Worm (Caenorhabditis elegans) whole organism, L4 larva: ENCODE measurements around the gene gba-1.

Experiments used
- F10B5.3 ChIP-seq: sonication (generic microtip); optimal IDR thresholded peaks from 2 replicates; lab custom pipeline; 2016; ENCODE audit warnings: mild to moderate bottlenecking, missing genetic modification characterization, missing compliant biosample characterization
- F37D6.2 ChIP-seq: sonication (generic microtip); optimal IDR thresholded peaks from 2 replicates; lab custom pipeline; 2016; ENCODE audit warnings: mild to moderate bottlenecking, missing genetic modification characterization, missing compliant biosample characterization
- F44E2.7 ChIP-seq: fragments of 200-800 bp; sonication (Bioruptor generic); IDR thresholded peaks from 2 replicates; pipeline ENCODE4 v2.1.2; 2022; ENCODE audit warnings: missing genetic modification characterization, missing compliant biosample characterization
- T20F7.1 ChIP-seq: fragments of 200-800 bp; sonication (Bioruptor generic); optimal IDR thresholded peaks from 2 replicates; lab custom pipeline; 2018; ENCODE audit warnings: mild to moderate bottlenecking, missing genetic modification characterization, missing compliant biosample characterization
- ZK337.2 ChIP-seq: fragments of 200-800 bp; sonication (Bioruptor generic); IDR thresholded peaks from 2 replicates; pipeline ENCODE4 v1.3.6; 2022; ENCODE audit warnings: missing genetic modification reagents, missing genetic modification characterization, missing compliant biosample characterization
- aha-1 ChIP-seq: fragments of 150-350 bp; peaks from one replicate; lab custom pipeline; 2014; ENCODE audit warnings: missing biosample characterization, missing genetic modification characterization
- ceh-28 ChIP-seq: fragments of 150-350 bp; optimal IDR thresholded peaks from 2 replicates; lab custom pipeline; 2014; ENCODE audit warnings: missing biosample characterization, missing genetic modification reagents, missing genetic modification characterization
- ceh-44 ChIP-seq: fragments of 200-800 bp; sonication (Bioruptor generic); IDR thresholded peaks from 2 replicates; pipeline ENCODE4 v1.3.6; 2022; ENCODE audit warnings: missing genetic modification reagents, missing genetic modification characterization, missing compliant biosample characterization
- ces-1 ChIP-seq: fragments of 150-350 bp; sonication (generic microtip); optimal IDR thresholded peaks from 4 replicates; lab custom pipeline; 2014; ENCODE audit warnings: missing biosample characterization, missing genetic modification reagents, missing genetic modification characterization
- daf-12 ChIP-seq: fragments of 150-350 bp; optimal IDR thresholded peaks from 2 replicates; lab custom pipeline; 2014; ENCODE audit warnings: missing biosample characterization, missing genetic modification reagents, missing genetic modification characterization
- daf-16 ChIP-seq, 3 experiments: sonication (generic microtip); optimal IDR thresholded peaks; 2 replicates each; lab custom pipeline; 2016 to 2017; ENCODE audit warnings: missing genetic modification characterization in 3 of 3, missing genetic modification reagents in 3 of 3, mild to moderate bottlenecking in 2 of 3, missing compliant biosample characterization in 2 of 3, missing biosample characterization in 1 of 3, moderate library complexity in 1 of 3
- dmd-6 ChIP-seq: fragments of 200-800 bp; sonication (Bioruptor generic); IDR thresholded peaks from 2 replicates; pipeline ENCODE4 v1.3.6; 2022; ENCODE audit warnings: missing genetic modification reagents, missing genetic modification characterization, missing compliant biosample characterization
- egl-27 ChIP-seq: sonication (generic microtip); optimal IDR thresholded peaks from 3 replicates; lab custom pipeline; 2017; ENCODE audit warnings: missing biosample characterization, missing genetic modification reagents, missing genetic modification characterization
- egl-43 ChIP-seq: fragments of 200-800 bp; sonication (Bioruptor generic); IDR thresholded peaks from 2 replicates; pipeline ENCODE4 v1.3.6; 2022; ENCODE audit warnings: missing genetic modification reagents, missing genetic modification characterization, missing compliant biosample characterization
- gei-8 ChIP-seq: fragments of 200-800 bp; sonication (Bioruptor generic); optimal IDR thresholded peaks from 2 replicates; lab custom pipeline; 2018; ENCODE audit warnings: mild to moderate bottlenecking, missing genetic modification characterization, missing compliant biosample characterization
- hmg-1.1 ChIP-seq: fragments of 200-800 bp; sonication (Bioruptor generic); IDR thresholded peaks from 2 replicates; pipeline ENCODE4 v1.3.6; 2022; ENCODE audit warnings: missing genetic modification reagents, missing genetic modification characterization, missing compliant biosample characterization
- jun-1 ChIP-seq: fragments of 150-350 bp; optimal IDR thresholded peaks from 2 replicates; lab custom pipeline; 2014; ENCODE audit warnings: missing biosample characterization, missing genetic modification reagents, missing genetic modification characterization
- lin-13 ChIP-seq: fragments of 150-350 bp; optimal IDR thresholded peaks from 2 replicates; lab custom pipeline; 2014; ENCODE audit warnings: missing biosample characterization, missing genetic modification reagents, missing genetic modification characterization
- lin-15B ChIP-seq: fragments of 150-350 bp; sonication (generic microtip); optimal IDR thresholded peaks from 3 replicates; lab custom pipeline; 2014; ENCODE audit warnings: missing biosample characterization, missing genetic modification characterization
- lsy-2 ChIP-seq, 2 experiments: fragments of 150-350 bp in 1 of 2; sonication (generic microtip) in 1 of 2; optimal IDR thresholded peaks; 2 replicates each; lab custom pipeline; 2014 to 2017; ENCODE audit warnings: missing biosample characterization in 2 of 2, missing genetic modification characterization in 2 of 2
- madf-9 ChIP-seq: fragments of 200-800 bp; sonication (Bioruptor generic); conservative IDR thresholded peaks from 2 replicates; pipeline ENCODE4 v1.3.6; 2022; ENCODE audit warnings: missing genetic modification reagents, missing genetic modification characterization, missing compliant biosample characterization
- mdl-1 ChIP-seq, 2 experiments: fragments of 150-350 bp in 1 of 2; sonication (generic microtip) in 1 of 2; optimal IDR thresholded peaks; 2 replicates each; lab custom pipeline; 2014 to 2017; ENCODE audit warnings: missing biosample characterization in 2 of 2, missing genetic modification characterization in 2 of 2
- mxl-2 ChIP-seq: fragments of 200-800 bp; sonication (Bioruptor generic); conservative IDR thresholded peaks from 2 replicates; pipeline ENCODE4 v1.3.6; 2022; ENCODE audit warnings: missing genetic modification reagents, missing genetic modification characterization, missing compliant biosample characterization
- nhr-28 ChIP-seq: fragments of 150-350 bp; optimal IDR thresholded peaks from 2 replicates; lab custom pipeline; 2014; ENCODE audit warnings: missing biosample characterization, missing genetic modification characterization
- nhr-42 ChIP-seq: fragments of 200-800 bp; sonication (Bioruptor generic); IDR thresholded peaks from 2 replicates; pipeline ENCODE4 v1.3.6; 2022; ENCODE audit warnings: missing genetic modification characterization, missing compliant biosample characterization
- php-3 ChIP-seq: fragments of 200-800 bp; sonication (Bioruptor generic); IDR thresholded peaks from 2 replicates; pipeline ENCODE4 v1.3.6; 2022; ENCODE audit warnings: missing genetic modification reagents, missing genetic modification characterization, missing compliant biosample characterization
- pqm-1 ChIP-seq: sonication (generic microtip); optimal IDR thresholded peaks from 2 replicates; lab custom pipeline; 2017; ENCODE audit warnings: missing biosample characterization, missing genetic modification characterization
- rbr-2 ChIP-seq: sonication (generic microtip); optimal IDR thresholded peaks from 2 replicates; lab custom pipeline; 2016; ENCODE audit warnings: missing genotype, missing genetic modification characterization, missing compliant biosample characterization
- saeg-2 ChIP-seq: fragments of 200-800 bp; sonication (Bioruptor generic); IDR thresholded peaks from 2 replicates; pipeline ENCODE4 v1.3.6; 2022; ENCODE audit warnings: missing genetic modification reagents, missing genetic modification characterization, missing compliant biosample characterization
- sdz-12 ChIP-seq: fragments of 200-800 bp; sonication (Bioruptor generic); optimal IDR thresholded peaks from 2 replicates; lab custom pipeline; 2018; ENCODE audit warnings: mild to moderate bottlenecking, missing genetic modification characterization, missing compliant biosample characterization
- snpc-4 ChIP-seq: fragments of 150-350 bp; optimal IDR thresholded peaks from 2 replicates; lab custom pipeline; 2014; ENCODE audit warnings: missing biosample characterization, missing genetic modification characterization
- spr-1 ChIP-seq: sonication (generic microtip); optimal IDR thresholded peaks from 2 replicates; lab custom pipeline; 2016; ENCODE audit warnings: mild to moderate bottlenecking, missing genetic modification characterization, missing compliant biosample characterization
- unc-39 ChIP-seq: sonication (generic microtip); optimal IDR thresholded peaks from 2 replicates; lab custom pipeline; 2017; ENCODE audit warnings: missing biosample characterization, missing genetic modification characterization
- unc-62 ChIP-seq, 3 experiments: fragments of 150-350 bp in 1 of 3; sonication (generic microtip); optimal IDR thresholded peaks in 2 of 3; peaks in 1 of 3; 1 replicate in 1 of 3; 2 replicates in 2 of 3; lab custom pipeline; 2014 to 2017; ENCODE audit warnings: missing biosample characterization in 3 of 3, missing genetic modification characterization in 3 of 3, missing genetic modification reagents in 3 of 3, missing genotype in 1 of 3
- vab-7 ChIP-seq: fragments of 200-800 bp; sonication (Bioruptor generic); IDR thresholded peaks from 2 replicates; pipeline ENCODE4 v1.3.6; 2022; ENCODE audit warnings: missing genetic modification reagents, missing genetic modification characterization, missing compliant biosample characterization
- zag-1 ChIP-seq: fragments of 150-350 bp; optimal IDR thresholded peaks from 2 replicates; lab custom pipeline; 2014; ENCODE audit warnings: missing biosample characterization, missing genetic modification characterization
- ztf-11 ChIP-seq: fragments of 150-350 bp; optimal IDR thresholded peaks from 2 replicates; lab custom pipeline; 2014; ENCODE audit warnings: missing biosample characterization, missing genetic modification characterization

The gba-1 gene

DNA sequence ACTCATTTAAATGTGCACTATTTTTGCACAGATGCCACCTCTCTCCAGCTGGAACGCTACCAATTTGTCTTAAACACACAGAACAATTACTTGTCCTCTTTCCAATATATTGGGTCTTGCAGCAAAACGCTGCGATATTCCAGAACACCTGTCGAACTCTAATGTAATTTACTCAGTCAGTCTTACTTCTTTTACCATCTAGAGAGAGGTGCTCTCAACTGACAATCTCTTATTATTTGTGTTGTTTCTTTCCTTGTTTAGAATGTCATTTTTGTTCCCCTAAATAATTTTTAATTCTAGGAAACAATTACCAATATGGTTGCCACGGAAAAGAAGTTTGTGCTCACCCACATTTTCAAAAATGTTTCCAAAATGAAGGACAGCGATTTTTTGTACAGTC is 45.8 kb upstream of the gba-1 start, which contains the start of gene sdz-28:
sdz-28 (plus strand) TSS at position 301 of the 400 bp plus-strand sequence.
- no peak for TF ChIP-seq nhr-42 (GFP tag; lab: Robert Waterston, UW)
- TF ChIP-seq ceh-44 (GFP tag; lab: Robert Waterston, UW): no peak
- no peak for TF ChIP-seq daf-16 (GFP tag; optimal IDR thresholded peaks at IDR 0.05; lab: Kevin White, UChicago)
- no peak for TF ChIP-seq daf-16 (tag; optimal IDR thresholded peaks at IDR 0.05; lab: Kevin White, UChicago)
- TF ChIP-seq ZK337.2 (GFP tag; lab: Robert Waterston, UW): no peak
- no peak for TF ChIP-seq egl-27

DNA sequence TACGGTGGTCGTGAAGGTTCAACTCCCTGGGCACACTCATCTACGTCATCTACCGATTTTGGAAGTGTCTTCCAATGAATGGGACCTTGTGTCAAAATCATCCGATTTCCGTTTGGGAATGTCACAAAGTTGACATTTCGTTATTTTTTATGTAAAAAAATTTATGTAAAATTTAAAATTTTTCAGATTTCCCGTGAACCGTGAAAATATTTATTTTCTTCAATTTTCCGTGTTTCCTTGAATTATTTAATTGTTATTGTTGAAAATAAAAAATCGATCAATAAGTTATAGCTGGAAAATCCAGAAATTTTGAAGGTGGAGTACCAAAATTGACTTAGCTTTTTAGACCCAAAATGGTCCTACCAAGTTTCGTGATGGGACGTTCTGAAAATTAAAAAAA is 40.9 kb upstream of the gba-1 start, which contains the start of gene hpo-7:
hpo-7 (minus strand) TSS at position 101 of the 400 bp plus-strand sequence.
- TF ChIP-seq mxl-2 (GFP tag; lab: Robert Waterston, UW) (no peak), egl-27 (no peak), snpc-4 (tag; lab: Kevin White, UChicago) (no peak), daf-12 (tag; lab: Kevin White, UChicago) (no peak), mdl-1 (tag; optimal IDR thresholded peaks at IDR 0.05; lab: Kevin White, UChicago) (no peak), hmg-1.1 (GFP tag; lab: Robert Waterston, UW) (no peak), egl-43 (GFP tag; lab: Robert Waterston, UW) (no peak)

DNA sequence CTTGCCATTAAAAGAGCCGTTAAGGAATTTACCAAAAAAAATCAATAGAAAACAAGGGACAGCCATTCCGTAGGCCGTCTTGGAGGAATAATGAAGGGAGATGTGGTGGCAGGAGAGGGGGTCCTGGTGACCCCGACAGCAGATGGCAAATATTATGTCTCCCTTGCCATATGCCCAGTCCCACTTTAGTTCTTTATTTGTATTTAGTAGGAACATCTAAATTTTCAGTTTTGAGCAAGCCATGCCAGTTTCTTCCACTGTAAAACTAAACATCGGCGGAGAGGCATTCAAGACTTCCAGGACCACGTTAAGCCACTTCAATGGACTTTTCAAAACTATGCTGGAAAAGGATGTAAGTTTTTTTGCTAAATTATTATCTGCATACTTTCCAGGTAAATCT is 39.3 kb upstream of the gba-1 start, which contains the start of gene C40A11.4:
C40A11.4 (plus strand) TSS at position 188 of the 400 bp plus-strand sequence.
- no peak for TF ChIP-seq jun-1
- TF ChIP-seq F44E2.7 (GFP tag; lab: Robert Waterston, UW): no peak

DNA sequence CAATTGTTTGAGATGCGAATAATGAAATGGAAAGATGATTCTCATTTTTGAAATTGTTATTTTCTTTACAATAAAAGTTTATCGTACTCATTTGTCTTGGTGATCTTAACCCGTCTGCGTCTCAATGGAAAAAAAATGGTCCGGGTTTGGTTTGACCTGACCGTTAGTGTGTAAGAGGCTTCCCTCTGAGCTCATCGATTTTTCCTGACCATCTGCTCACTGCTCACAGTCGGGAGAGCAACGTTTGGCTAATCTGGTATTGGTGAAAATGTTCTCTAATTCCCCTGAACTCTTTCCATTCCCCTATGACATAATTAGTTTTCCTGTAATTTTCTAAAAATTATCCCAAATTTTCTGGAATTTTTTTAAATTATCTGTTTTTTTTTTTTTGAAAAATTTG is 37.6 kb upstream of the gba-1 start:
- TF ChIP-seq ces-1 (GFP tag; lab: Kevin White, UChicago) (no peak), php-3 (GFP tag; lab: Robert Waterston, UW) (no peak), aha-1 (tag; lab: Kevin White, UChicago) (no peak)

DNA sequence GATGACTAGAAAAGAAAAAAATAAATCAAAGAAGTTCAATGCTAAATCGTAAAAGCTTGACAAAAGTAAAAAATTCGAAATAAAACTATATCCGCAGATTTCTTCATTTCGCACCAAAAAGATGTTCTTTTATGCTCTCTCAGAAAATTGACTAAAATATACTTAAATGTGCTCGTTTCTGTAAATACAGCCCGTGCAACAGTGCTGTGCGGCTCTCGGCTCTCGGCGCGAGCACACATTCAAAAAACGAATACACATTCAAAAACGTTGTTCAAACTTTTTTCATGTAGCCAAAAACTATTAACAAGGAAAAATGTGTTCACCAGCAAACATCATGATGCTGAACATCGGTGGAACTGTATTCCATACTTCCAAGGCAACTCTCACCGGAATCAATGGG is 35.7 kb upstream of the gba-1 start, which contains the start of gene C40A11.3:
C40A11.3 (plus strand) TSS at position 301 of the 400 bp plus-strand sequence.
- TF ChIP-seq unc-62 (GFP tag; optimal IDR thresholded peaks at IDR 0.05 in 1 of 2; lab: Kevin White, UChicago) (peak in 1 of 2 experiments; percentile 50), unc-62 (tag; optimal IDR thresholded peaks at IDR 0.05; lab: Kevin White, UChicago) (no peak), nhr-28 (no peak), ceh-28 (tag; lab: Kevin White, UChicago) (no peak)

DNA sequence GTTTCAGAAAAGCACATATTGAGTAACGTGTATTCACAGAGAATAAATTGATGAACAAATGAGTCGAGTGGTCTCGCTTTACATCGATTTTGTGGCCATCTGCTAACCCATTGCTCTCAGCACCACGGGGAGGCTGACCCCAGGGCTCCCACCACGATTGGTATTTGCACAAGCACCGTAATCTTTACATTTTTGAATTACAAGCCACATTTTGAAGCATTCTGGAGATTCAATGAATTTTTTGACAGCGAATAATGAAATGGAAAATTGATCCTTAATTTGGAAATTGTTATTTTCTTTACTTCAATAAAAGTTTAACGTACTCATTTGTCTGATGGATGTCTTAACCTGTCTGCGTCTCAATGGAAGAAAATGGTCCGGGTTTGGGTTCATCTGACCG is 31.0 kb upstream of the gba-1 start, which contains the start of gene C40A11.6:
C40A11.6 (minus strand) TSS at position 101 of the 400 bp plus-strand sequence.
- no peak for TF ChIP-seq F37D6.2 (tag; lab: Kevin White, UChicago)
- TF ChIP-seq rbr-2 (tag; lab: Kevin White, UChicago): no peak
- no peak for TF ChIP-seq F10B5.3
- TF ChIP-seq lin-15B (tag; lab: Kevin White, UChicago): no peak
- no peak for TF ChIP-seq lsy-2 (tag; optimal IDR thresholded peaks at IDR 0.05; lab: Kevin White, UChicago)
- TF ChIP-seq lin-13 (GFP tag; lab: Kevin White, UChicago): no peak
- TF ChIP-seq pqm-1: no peak
- no peak for TF ChIP-seq dmd-6 (GFP tag; lab: Robert Waterston, UW)
- no peak for TF ChIP-seq unc-39
- TF ChIP-seq zag-1: no peak
- no peak for TF ChIP-seq ztf-11 (tag; lab: Kevin White, UChicago)
- TF ChIP-seq sdz-12 (GFP tag; lab: Kevin White, UChicago): no peak
- TF ChIP-seq madf-9 (GFP tag; lab: Robert Waterston, UW): no peak
- no peak for TF ChIP-seq gei-8
- no peak for TF ChIP-seq spr-1
- TF ChIP-seq T20F7.1: no peak
- TF ChIP-seq vab-7 (GFP tag; lab: Robert Waterston, UW): no peak
- TF ChIP-seq ceh-28 (tag; lab: Kevin White, UChicago): no peak
- no peak for TF ChIP-seq saeg-2
- TF ChIP-seq ceh-44 (GFP tag; lab: Robert Waterston, UW): no peak
